Fruit fly (Drosophila melanogaster): Measurements from ENCODE around the gene mre11.
A peak's percentile ranks its signal among the peaks of the same experiment; 100 is the strongest.

The mre11 gene

dm6 chr2L:11271622-11272282 lies 10.1 kb upstream of the mre11 start (continued):
- TF ChIP-seq NfI (GFP tag; optimal IDR thresholded peaks at IDR 0.05) (no peak), CG10209 (GFP tag; optimal IDR thresholded peaks at IDR 0.05) (no peak), CG3281 (GFP tag; optimal IDR thresholded peaks at IDR 0.05) (no peak), CG12659 (GFP tag; optimal IDR thresholded peaks at IDR 0.05) (peak; percentile 7), ATbp (GFP tag; optimal IDR thresholded peaks at IDR 0.05) (no peak), chm (GFP tag; IDR thresholded peaks at IDR 0.05) (no peak), row (GFP tag; IDR thresholded peaks at IDR 0.05) (no peak), CG15269 (tag; optimal IDR thresholded peaks at IDR 0.05) (no peak), CG13123 (GFP tag; optimal IDR thresholded peaks at IDR 0.05) (no peak), ara (GFP tag; IDR thresholded peaks at IDR 0.05) (no peak), CG12769 (tag; optimal IDR thresholded peaks at IDR 0.05) (peak; percentile 99), Taf1 (GFP tag; IDR thresholded peaks at IDR 0.05) (no peak), Drgx (GFP tag; IDR thresholded peaks at IDR 0.05) (peak; percentile 31; the same call in 1 of the 2 replicates), kay (GFP tag; optimal IDR thresholded peaks at IDR 0.05) (no peak), CG14710 (tag; optimal IDR thresholded peaks at IDR 0.05) (no peak), CG17385 (GFP tag; optimal IDR thresholded peaks at IDR 0.05) (peak; percentile 11), aop (GFP tag; IDR thresholded peaks at IDR 0.05) (peak; percentile 3; the same call in 1 of the 2 replicates), fd96Cb (tag; optimal IDR thresholded peaks at IDR 0.05) (no peak), gem (tag; optimal IDR thresholded peaks at IDR 0.05) (no peak), D (optimal IDR thresholded peaks at IDR 0.05) (no peak), D (GFP tag; optimal IDR thresholded peaks at IDR 0.05) (no peak), NFAT (GFP tag; IDR thresholded peaks at IDR 0.05) (0 out of 2 replicates have a peak, but pooled peaks have one; percentile 33), dimm (GFP tag; IDR thresholded peaks at IDR 0.05) (no peak), CG7987 (GFP tag; optimal IDR thresholded peaks at IDR 0.05) (peak; percentile 7), zen2 (GFP tag; IDR thresholded peaks at IDR 0.05; ENCODE audit: partially characterized antibody) (no peak), her (GFP tag; optimal IDR thresholded peaks at IDR 0.05) (no peak), Sry-β (GFP tag; optimal IDR thresholded peaks at IDR 0.05) (no peak), en (GFP tag; optimal IDR thresholded peaks at IDR 0.05) (no peak), wdn (GFP tag; IDR thresholded peaks at IDR 0.05) (no peak), CG10543 (GFP tag; optimal IDR thresholded peaks at IDR 0.05) (peak; percentile 90), HLH4C (GFP tag; IDR thresholded peaks at IDR 0.05; ENCODE audit: partially characterized antibody) (peak; percentile 14; the same call in 1 of the 3 replicates), ab (GFP tag; optimal IDR thresholded peaks at IDR 0.05) (no peak), CG6272 (GFP tag; IDR thresholded peaks at IDR 0.05) (no peak), hth (optimal IDR thresholded peaks at IDR 0.05) (no peak), CG14050 (GFP tag; IDR thresholded peaks at IDR 0.05) (no peak), Trl (optimal IDR thresholded peaks at IDR 0.05) (peak; percentile 67 to 84), Trl (GFP tag; optimal IDR thresholded peaks at IDR 0.05) (peak; percentile 7), CG42726 (GFP tag; IDR thresholded peaks at IDR 0.05; ENCODE audit: partially characterized antibody) (0 out of 2 replicates have a peak, but pooled peaks have one; percentile 9), CG5953 (GFP tag; IDR thresholded peaks at IDR 0.05) (no peak), pita (GFP tag; optimal IDR thresholded peaks at IDR 0.05) (no peak), unc-4 (GFP tag; IDR thresholded peaks at IDR 0.05; ENCODE audit: partially characterized antibody) (0 out of 2 replicates have a peak, but pooled peaks have one; percentile 36), maf-S (GFP tag; optimal IDR thresholded peaks at IDR 0.05) (no peak), h (optimal IDR thresholded peaks at IDR 0.05) (no peak), CG33213 (GFP tag; optimal IDR thresholded peaks at IDR 0.05) (no peak), CG3163 (GFP tag; optimal IDR thresholded peaks at IDR 0.05) (peak; percentile 72), twi (tag; optimal IDR thresholded peaks at IDR 0.05) (no peak), zfh1 (GFP tag; IDR thresholded peaks at IDR 0.05) (no peak), CG5180 (GFP tag; optimal IDR thresholded peaks at IDR 0.05) (no peak), bab2 (GFP tag; optimal IDR thresholded peaks at IDR 0.05) (no peak), CG17359 (tag; optimal IDR thresholded peaks at IDR 0.05) (no peak), sim (GFP tag; IDR thresholded peaks at IDR 0.05) (no peak)

Measured in whole organism, embryonic.